Worm (Caenorhabditis elegans): ENCODE measurements around the gene F54D8.6.

The F54D8.6 gene

ce11 chrIII:5083304-5083703 is 19.5 kb upstream of the F54D8.6 start (continued):
- TF ChIP-seq B0261.1 (tag; optimal IDR thresholded peaks at IDR 0.05) (no peak), Y67H2A.10 (GFP tag; conservative IDR thresholded peaks at IDR 0.05) (no peak), fkh-3 (tag; optimal IDR thresholded peaks at IDR 0.05) (no peak), mes-4 (tag; optimal IDR thresholded peaks at IDR 0.05) (no peak), snpc-1.1 (tag; optimal IDR thresholded peaks at IDR 0.05; ENCODE audit: insufficient read depth) (no peak), let-526 (GFP tag; IDR thresholded peaks at IDR 0.05) (no peak), T07F8.4 (tag; optimal IDR thresholded peaks at IDR 0.05) (no peak), madf-8 (GFP tag; conservative IDR thresholded peaks at IDR 0.05) (no peak), akir-1 (GFP tag; optimal IDR thresholded peaks at IDR 0.05) (no peak), attf-5 (GFP tag; optimal IDR thresholded peaks at IDR 0.05) (peak; percentile 32), madf-10 (tag; optimal IDR thresholded peaks at IDR 0.05) (peak; percentile 2), ztf-6 (GFP tag; IDR thresholded peaks at IDR 0.05) (no peak), Y53G8AR.9 (GFP tag; conservative IDR thresholded peaks at IDR 0.05) (peak; percentile 8; the same call in 1 of the 2 replicates), ztf-22 (GFP tag; optimal IDR thresholded peaks at IDR 0.05) (peak; percentile 9), Y95B8A.8 (GFP tag; IDR thresholded peaks at IDR 0.05) (no peak), lin-40 (tag; optimal IDR thresholded peaks at IDR 0.05) (peak; percentile 38), unc-62 (GFP tag; optimal IDR thresholded peaks at IDR 0.05) (no peak), hlh-12 (tag; optimal IDR thresholded peaks at IDR 0.05) (no peak), C17E4.6 (GFP tag; IDR thresholded peaks at IDR 0.05) (no peak), K12H6.12 (tag; optimal IDR thresholded peaks at IDR 0.05) (no peak), dpff-1 (tag; optimal IDR thresholded peaks at IDR 0.05) (no peak), ekl-4 (GFP tag; IDR thresholded peaks at IDR 0.05) (0 out of 2 replicates have a peak, but pooled peaks have one; percentile 7), aptf-3 (GFP tag; IDR thresholded peaks at IDR 0.05) (no peak), B0336.3 (GFP tag; IDR thresholded peaks at IDR 0.05) (0 out of 2 replicates have a peak, but pooled peaks have one; percentile 23), nfya-1 (tag; optimal IDR thresholded peaks at IDR 0.05; ENCODE audit: borderline replicate concordance, insufficient read depth) (no peak), F52B5.7 (tag; optimal IDR thresholded peaks at IDR 0.05) (no peak), cebp-1 (GFP tag; IDR thresholded peaks at IDR 0.05) (no peak), cebp-1 (tag; optimal IDR thresholded peaks at IDR 0.05) (no peak), repo-1 (tag; optimal IDR thresholded peaks at IDR 0.05) (peak; percentile 30), somi-1 (GFP tag; optimal IDR thresholded peaks at IDR 0.05) (no peak), ets-4 (GFP tag; optimal IDR thresholded peaks at IDR 0.05) (no peak), atf-7 (tag; optimal IDR thresholded peaks at IDR 0.05) (no peak), rpc-1 (optimal IDR thresholded peaks at IDR 0.05) (no peak), rpc-1 (tag; optimal IDR thresholded peaks at IDR 0.05) (no peak), sdz-38 (tag; optimal IDR thresholded peaks at IDR 0.05) (no peak), let-607 (tag; optimal IDR thresholded peaks at IDR 0.05) (no peak), ztf-25 (GFP tag; IDR thresholded peaks at IDR 0.05) (no peak), cebp-2 (GFP tag; IDR thresholded peaks at IDR 0.05) (no peak), pha-4 (tag; optimal IDR thresholded peaks at IDR 0.05) (no peak), F57C9.4 (tag; optimal IDR thresholded peaks at IDR 0.05) (no peak), die-1 (tag; optimal IDR thresholded peaks at IDR 0.05) (no peak), lsl-1 (GFP tag; optimal IDR thresholded peaks at IDR 0.05) (no peak), gei-17 (GFP tag; optimal IDR thresholded peaks at IDR 0.05) (no peak), pbrm-1 (GFP tag; IDR thresholded peaks at IDR 0.05) (no peak), ZK185.1 (tag; optimal IDR thresholded peaks at IDR 0.05; ENCODE audit: poor library complexity, severe bottlenecking) (no peak)
